Worm (Caenorhabditis elegans) whole organism, L1 larva: ENCODE results near the gene D2023.6.

Source experiments
- C16A3.4 ChIP-seq: fragments of 150-350 bp; optimal IDR thresholded peaks from 2 replicates; lab custom pipeline; 2014; ENCODE audit warnings: missing biosample characterization, missing genetic modification characterization
- aha-1 ChIP-seq: fragments of 150-350 bp; optimal IDR thresholded peaks from 2 replicates; lab custom pipeline; 2014; ENCODE audit warnings: missing biosample characterization, missing genetic modification characterization
- ceh-8 ChIP-seq: fragments of 200-800 bp; sonication (Bioruptor generic); optimal IDR thresholded peaks from 2 replicates; lab custom pipeline; 2018; ENCODE audit warnings: mild to moderate bottlenecking, missing genetic modification characterization, moderate library complexity, missing compliant biosample characterization
- ceh-82 ChIP-seq, 3 experiments: fragments of 150-350 bp in 1 of 3; sonication (generic microtip) in 2 of 3; optimal IDR thresholded peaks; 2 replicates each; lab custom pipeline; 2014 to 2017; ENCODE audit warnings: missing biosample characterization in 3 of 3, missing genetic modification characterization in 3 of 3
- ceh-88 ChIP-seq: fragments of 200-800 bp; sonication (Bioruptor generic); IDR thresholded peaks from 2 replicates; pipeline ENCODE4 v1.3.6; 2022; ENCODE audit warnings: missing genetic modification characterization, missing compliant biosample characterization
- dpl-1 ChIP-seq, 3 experiments: fragments of 150-350 bp in 2 of 3; sonication (generic microtip) in 1 of 3; optimal IDR thresholded peaks; 2 replicates each; lab custom pipeline; 2014 to 2017; ENCODE audit warnings: missing biosample characterization in 3 of 3, missing genetic modification characterization in 3 of 3, missing genetic modification reagents in 3 of 3
- efl-1 ChIP-seq, 4 experiments: fragments of 150-350 bp; optimal IDR thresholded peaks in 3 of 4; peaks in 1 of 4; 1 replicate in 1 of 4; 2 replicates in 3 of 4; lab custom pipeline; 2014; ENCODE audit warnings: missing biosample characterization in 2 of 4, missing genetic modification characterization in 2 of 4, missing genetic modification reagents in 2 of 4
- egl-13 ChIP-seq: sonication (generic microtip); optimal IDR thresholded peaks from 2 replicates; lab custom pipeline; 2016; ENCODE audit warnings: missing genotype, missing genetic modification reagents, missing genetic modification characterization, missing compliant biosample characterization
- fkh-8 ChIP-seq: sonication (generic microtip); optimal IDR thresholded peaks from 2 replicates; lab custom pipeline; 2016; ENCODE audit warnings: mild to moderate bottlenecking, missing genetic modification characterization, missing compliant biosample characterization
- irx-1 ChIP-seq: sonication (generic microtip); optimal IDR thresholded peaks from 2 replicates; lab custom pipeline; 2016; ENCODE audit warnings: missing genetic modification characterization, missing compliant biosample characterization
- lin-13 ChIP-seq: fragments of 150-350 bp; optimal IDR thresholded peaks from 2 replicates; lab custom pipeline; 2014; ENCODE audit warnings: missing biosample characterization, missing genetic modification reagents, missing genetic modification characterization
- lin-14 ChIP-seq: fragments of 200-800 bp; sonication (Bioruptor generic); optimal IDR thresholded peaks from 2 replicates; lab custom pipeline; 2018; ENCODE audit warnings: mild to moderate bottlenecking, missing genetic modification characterization, moderate library complexity, missing compliant biosample characterization
- lin-15B ChIP-seq: fragments of 150-350 bp; sonication (generic microtip); optimal IDR thresholded peaks from 3 replicates; lab custom pipeline; 2014; ENCODE audit warnings: missing biosample characterization, missing genetic modification characterization
- lin-35 ChIP-seq, 2 experiments: fragments of 150-350 bp; optimal IDR thresholded peaks; 2 replicates each; lab custom pipeline; 2014; ENCODE audit warnings: missing biosample characterization in 2 of 2, missing genetic modification characterization in 2 of 2, missing genetic modification reagents in 2 of 2
- mef-2 ChIP-seq: fragments of 150-350 bp; optimal IDR thresholded peaks from 2 replicates; lab custom pipeline; 2014; ENCODE audit warnings: missing biosample characterization, missing genetic modification characterization
- nhr-237 ChIP-seq: fragments of 150-350 bp; optimal IDR thresholded peaks from 2 replicates; lab custom pipeline; 2014; ENCODE audit warnings: missing biosample characterization, missing genetic modification characterization
- nhr-77 ChIP-seq: fragments of 150-350 bp; optimal IDR thresholded peaks from 2 replicates; lab custom pipeline; 2014; ENCODE audit warnings: missing biosample characterization, missing genetic modification characterization
- nhr-84 ChIP-seq: sonication (generic microtip); optimal IDR thresholded peaks from 2 replicates; lab custom pipeline; 2017; ENCODE audit warnings: missing biosample characterization, missing genetic modification characterization
- snu-23 ChIP-seq: sonication (generic microtip); optimal IDR thresholded peaks from 2 replicates; lab custom pipeline; 2016; ENCODE audit warnings: missing genetic modification characterization, missing compliant biosample characterization
- swsn-7 ChIP-seq: sonication (generic microtip); optimal IDR thresholded peaks from 2 replicates; lab custom pipeline; 2016; ENCODE audit warnings: missing genetic modification characterization, missing compliant biosample characterization
- tlp-1 ChIP-seq: fragments of 150-350 bp; optimal IDR thresholded peaks from 2 replicates; lab custom pipeline; 2014; ENCODE audit warnings: missing biosample characterization, missing genetic modification characterization
- unc-30 ChIP-seq: sonication (generic microtip); optimal IDR thresholded peaks from 2 replicates; lab custom pipeline; 2017; ENCODE audit warnings: missing biosample characterization, missing genetic modification characterization
- unc-86 ChIP-seq: sonication (generic microtip); optimal IDR thresholded peaks from 2 replicates; lab custom pipeline; 2016; ENCODE audit warnings: missing genetic modification characterization, missing compliant biosample characterization
- vab-15 ChIP-seq: sonication (generic microtip); optimal IDR thresholded peaks from 2 replicates; lab custom pipeline; 2017; ENCODE audit warnings: missing genotype, mild to moderate bottlenecking, missing genetic modification characterization, missing compliant biosample characterization

The D2023.6 gene

ce11 chrV:11868142-11868541, 41.0 kb downstream of the D2023.6 start, which contains the start of gene R13H4.7:
TSS of gene R13H4.7 (minus strand) at chrV:11868242.
- TF ChIP-seq fkh-8 (tag; lab: Kevin White, UChicago) (no peak), egl-13 (tag; lab: Kevin White, UChicago) (no peak), snu-23 (GFP tag; lab: Kevin White, UChicago) (no peak), vab-15 (tag; lab: Kevin White, UChicago) (no peak), lin-35 (GFP tag; optimal IDR thresholded peaks at IDR 0.05; lab: Kevin White, UChicago) (no peak), aha-1 (tag; lab: Kevin White, UChicago) (no peak), ceh-88 (GFP tag; lab: Robert Waterston, UW) (no peak), dpl-1 (GFP tag; optimal IDR thresholded peaks at IDR 0.05; lab: Kevin White, UChicago) (no peak)

DNA sequence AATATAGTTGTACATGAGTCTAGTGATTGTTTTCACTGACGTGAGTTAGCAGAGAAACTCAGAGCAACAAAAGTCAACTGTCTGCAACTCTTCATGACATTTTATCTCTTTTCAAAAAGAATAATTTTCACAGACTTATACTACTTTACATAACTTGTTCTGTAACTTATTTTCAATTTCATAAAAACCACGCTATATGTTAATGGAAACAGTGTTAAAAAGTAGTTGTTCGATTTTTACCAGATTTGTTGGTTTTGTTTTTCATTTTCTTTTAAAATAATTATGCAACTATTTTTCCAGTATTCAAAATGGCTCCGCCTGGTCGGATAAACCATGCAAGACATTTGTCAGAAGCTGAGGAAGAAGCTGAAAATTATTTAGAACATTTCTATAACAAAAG, 47.9 kb downstream of the D2023.6 start, which contains the start of gene sulp-4:
Gene sulp-4, plus strand, starts transcription at position 301 of the 400 bp plus-strand sequence.
- TF ChIP-seq lin-14 (GFP tag; lab: Kevin White, UChicago) (no peak), efl-1 (optimal IDR thresholded peaks at IDR 0.05; lab: Kevin White, UChicago) (no peak), efl-1 (GFP tag; optimal IDR thresholded peaks at IDR 0.05 in 1 of 2; lab: Kevin White, UChicago) (peak in 1 of 2 experiments; percentile 58)

DNA sequence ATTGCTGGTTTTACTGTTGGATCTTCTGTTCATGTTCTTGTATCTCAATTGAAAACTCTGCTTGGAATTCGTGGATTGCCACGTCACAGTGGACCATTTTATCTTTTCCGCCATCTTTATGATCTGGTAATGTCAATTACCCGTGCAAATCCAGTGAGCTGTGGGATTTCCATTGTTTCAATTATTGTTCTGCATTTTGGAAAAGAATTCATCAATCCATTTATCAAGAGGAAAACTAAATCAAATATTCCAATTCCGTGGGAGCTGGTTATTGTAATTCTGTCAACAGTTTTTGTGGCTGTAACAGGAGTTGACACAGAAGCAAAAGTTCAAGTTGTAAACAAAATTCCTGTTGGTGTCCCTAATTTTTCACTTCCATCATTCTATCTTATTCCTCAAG, 49.5 kb downstream of the D2023.6 start:
- TF ChIP-seq lin-35 (GFP tag; optimal IDR thresholded peaks at IDR 0.05; lab: Kevin White, UChicago) (no peak), nhr-77 (tag; lab: Kevin White, UChicago) (no peak), swsn-7 (tag; lab: Kevin White, UChicago) (no peak), lin-15B (tag; lab: Kevin White, UChicago) (no peak), tlp-1 (tag; lab: Kevin White, UChicago) (no peak), mef-2 (tag; lab: Kevin White, UChicago) (no peak), ceh-82 (tag; optimal IDR thresholded peaks at IDR 0.05; lab: Kevin White, UChicago) (no peak), irx-1 (tag; lab: Kevin White, UChicago) (no peak), ceh-8 (GFP tag; lab: Kevin White, UChicago) (no peak), lin-13 (no peak), C16A3.4 (no peak), nhr-84 (tag; lab: Kevin White, UChicago) (no peak), nhr-237 (tag; lab: Kevin White, UChicago) (no peak), unc-30 (tag; lab: Kevin White, UChicago) (no peak), unc-86 (tag; lab: Kevin White, UChicago) (no peak)
